Worm (Caenorhabditis elegans): ENCODE results near the gene F31E8.4.

DNA sequence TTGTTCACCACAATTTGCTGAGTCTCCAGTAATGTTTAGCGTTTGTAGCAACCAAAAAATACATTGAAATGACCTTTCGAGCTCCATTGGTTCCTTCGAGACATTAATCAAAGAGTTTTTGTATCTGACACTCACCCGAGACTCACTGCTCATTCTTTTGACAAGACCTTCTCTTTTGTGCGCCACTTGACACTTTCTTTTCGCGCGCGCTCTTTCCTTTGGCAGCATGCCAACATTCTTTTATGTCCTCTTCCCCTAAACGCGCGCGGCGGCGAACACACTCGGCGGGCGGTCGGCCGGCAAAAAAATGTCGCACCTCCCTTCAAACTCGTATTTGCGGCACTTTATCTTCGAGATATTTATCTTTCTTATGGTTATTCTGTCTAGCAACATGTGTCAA, 43.7 kb upstream of the F31E8.4 start:
- TF ChIP-seq F13C5.2 (tag; optimal IDR thresholded peaks at IDR 0.05) = no peak
- no peak for TF ChIP-seq ama-1 (optimal IDR thresholded peaks at IDR 0.05)
- TF ChIP-seq flt-1 (GFP tag; IDR thresholded peaks at IDR 0.05) = no peak
- no peak for TF ChIP-seq scrt-1 (GFP tag; IDR thresholded peaks at IDR 0.05)
- no peak for TF ChIP-seq ets-7 (tag; optimal IDR thresholded peaks at IDR 0.05)
- peak; percentile 17 for TF ChIP-seq B0310.2 (tag; optimal IDR thresholded peaks at IDR 0.05)
- TF ChIP-seq sea-1 (GFP tag; conservative IDR thresholded peaks at IDR 0.05) = no peak
